Fruit fly (Drosophila melanogaster) whole organism, adult: ENCODE measurements around the gene Mob2.

Source experiments
- CG11617 ChIP-seq: fragments of 200-800 bp; sonication (Bioruptor generic); optimal IDR thresholded peaks from 2 replicates; lab custom pipeline; 2017; ENCODE audit warnings: mild to moderate bottlenecking, missing biosample characterization, missing genetic modification reagents, missing genetic modification characterization
- CG1620 ChIP-seq: fragments of 200-800 bp; sonication (Bioruptor generic); optimal IDR thresholded peaks from 2 replicates; lab custom pipeline; 2016; ENCODE audit warnings: missing biosample characterization, missing genetic modification characterization
- CG7101 ChIP-seq: fragments of 200-800 bp; sonication (Bioruptor generic); optimal IDR thresholded peaks from 2 replicates; lab custom pipeline; 2018; ENCODE audit warnings: missing biosample characterization, mild to moderate bottlenecking, missing genetic modification characterization, moderate library complexity
- kay ChIP-seq: fragments of 200-800 bp; sonication (Bioruptor generic); peaks from one replicate; lab custom pipeline; 2016; ENCODE audit warnings: missing biosample characterization, missing genetic modification characterization, borderline replicate concordance
- tj ChIP-seq: fragments of 200-800 bp; sonication (Bioruptor generic); optimal IDR thresholded peaks from 3 replicates; lab custom pipeline; 2017; ENCODE audit warnings: missing biosample characterization, mild to moderate bottlenecking, missing genetic modification characterization, moderate library complexity

- TF ChIP-seq CG7101 (tag; lab: Kevin White, UChicago): no peak
- TF ChIP-seq CG1620: no peak
- TF ChIP-seq tj (GFP tag; lab: Kevin White, UChicago): no peak
- no peak for TF ChIP-seq kay (GFP tag; lab: Kevin White, UChicago)
- no peak for TF ChIP-seq CG11617 (GFP tag; lab: Kevin White, UChicago)
Observed at dm6 chr3L:11591803-11592202, 29.8 kb upstream of the Mob2 start.
